Fruit fly (Drosophila melanogaster) whole organism, wandering third instar larva: ENCODE measurements around the gene CG6441.

Source experiments
- CrebA ChIP-seq: fragments of 200-800 bp; sonication (Bioruptor generic); optimal IDR thresholded peaks from 2 replicates; lab custom pipeline; 2016; ENCODE audit warnings: missing biosample characterization, mild to moderate bottlenecking, missing genetic modification characterization, borderline replicate concordance
- Dfd ChIP-seq: fragments of >200 bp; optimal IDR thresholded peaks from 2 replicates; lab custom pipeline; 2017; ENCODE audit warnings: missing biosample characterization, missing genetic modification characterization
- GATAd ChIP-seq: sonication (Bioruptor generic); optimal IDR thresholded peaks from 2 replicates; lab custom pipeline; 2016; ENCODE audit warnings: missing biosample characterization, missing genetic modification characterization
- Jra ChIP-seq: sonication (Bioruptor generic); optimal IDR thresholded peaks from 2 replicates; lab custom pipeline; 2016; ENCODE audit warnings: missing biosample characterization, missing genetic modification characterization
- N ChIP-seq: fragments of >200 bp; optimal IDR thresholded peaks from 2 replicates; lab custom pipeline; 2018; ENCODE audit warnings: missing biosample characterization, missing external identifiers, missing genetic modification characterization
- Sp1 ChIP-seq: fragments of 200-800 bp; sonication (Bioruptor generic); optimal IDR thresholded peaks from 3 replicates; lab custom pipeline; 2019; ENCODE audit warnings: missing biosample characterization, mild to moderate bottlenecking, missing genetic modification characterization, moderate library complexity
- br ChIP-seq: fragments of 200-800 bp; sonication (Bioruptor generic); optimal IDR thresholded peaks from 2 replicates; lab custom pipeline; 2016; ENCODE audit warnings: missing biosample characterization, missing genetic modification characterization
- brk ChIP-seq: fragments of 200-800 bp; sonication (Bioruptor generic); optimal IDR thresholded peaks from 2 replicates; lab custom pipeline; 2016; ENCODE audit warnings: missing biosample characterization, mild to moderate bottlenecking, missing genetic modification characterization
- dsf ChIP-seq: sonication (Bioruptor generic); optimal IDR thresholded peaks from 2 replicates; lab custom pipeline; 2016; ENCODE audit warnings: missing biosample characterization, missing genetic modification characterization, borderline replicate concordance
- fru ChIP-seq: fragments of 200-800 bp; sonication (Bioruptor generic); optimal IDR thresholded peaks from 3 replicates; lab custom pipeline; 2016; ENCODE audit warnings: missing biosample characterization, mild to moderate bottlenecking, missing genetic modification characterization
- h ChIP-seq: fragments of 200-800 bp; sonication (Bioruptor generic); optimal IDR thresholded peaks from 3 replicates; lab custom pipeline; 2016; ENCODE audit warnings: missing biosample characterization, mild to moderate bottlenecking, missing genetic modification characterization
- jim ChIP-seq: fragments of 175-275, 200-325 bp; sonication (Bioruptor generic); optimal IDR thresholded peaks from 2 replicates; lab custom pipeline; 2016; ENCODE audit warnings: missing biosample characterization, mild to moderate bottlenecking, missing genetic modification characterization
- usp ChIP-seq: fragments of >200 bp; optimal IDR thresholded peaks from 2 replicates; lab custom pipeline; 2017; ENCODE audit warnings: missing biosample characterization, missing genetic modification characterization
- woc ChIP-seq: sonication (Bioruptor generic); optimal IDR thresholded peaks from 2 replicates; lab custom pipeline; 2016; ENCODE audit warnings: missing biosample characterization, mild to moderate bottlenecking, missing genetic modification characterization

DNA sequence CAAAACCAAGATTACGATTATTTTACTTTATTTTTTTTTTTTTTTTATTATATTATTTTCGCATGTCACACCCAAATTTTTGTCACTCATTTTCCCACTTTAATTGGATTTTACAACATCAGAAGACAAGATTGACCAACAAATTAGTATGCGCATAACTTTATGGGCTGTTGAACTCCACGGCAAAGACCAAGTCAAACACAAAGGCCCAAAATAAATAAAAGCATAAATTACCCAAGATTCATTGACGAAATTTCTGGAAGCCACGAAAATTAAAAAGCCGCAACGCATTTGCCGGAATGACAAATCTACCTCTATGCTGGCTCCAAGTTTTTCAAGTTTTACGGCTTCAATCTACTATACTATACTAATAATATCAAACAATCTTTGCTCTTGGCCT, 32.4 kb upstream of the CG6441 start:
- TF ChIP-seq br (GFP tag; lab: Kevin White, UChicago) (no peak), Jra (GFP tag; lab: Kevin White, UChicago) (no peak), N (GFP tag; lab: Kevin White, UChicago) (no peak), h (GFP tag; lab: Kevin White, UChicago) (no peak), Dfd (no peak), Sp1 (GFP tag; lab: Kevin White, UChicago) (no peak), dsf (GFP tag; lab: Kevin White, UChicago) (no peak), woc (GFP tag; lab: Kevin White, UChicago) (no peak), usp (GFP tag; lab: Kevin White, UChicago) (no peak), fru (no peak), GATAd (GFP tag; lab: Kevin White, UChicago) (no peak), CrebA (GFP tag; lab: Kevin White, UChicago) (no peak), brk (GFP tag; lab: Kevin White, UChicago) (no peak), jim (GFP tag; lab: Kevin White, UChicago) (no peak)
